Fruit fly (Drosophila melanogaster) whole organism, embryonic: ENCODE measurements around the gene Epp.
A peak's percentile ranks its signal among the peaks of the same experiment; 100 is the strongest.

Experiments used
- CG11093 ChIP-seq: fragments of 200-800 bp; sonication (Bioruptor generic); IDR thresholded peaks from 3 replicates; pipeline ENCODE4 v1.3.6; 2022; ENCODE audit warnings: missing biosample characterization, missing genetic modification characterization
- CG11398 ChIP-seq: fragments of 200-800 bp; sonication (Bioruptor generic); optimal IDR thresholded peaks from 2 replicates; lab custom pipeline; 2016; ENCODE audit warnings: missing biosample characterization, missing genetic modification characterization
- CG12155 ChIP-seq: fragments of 200-800 bp; sonication (Bioruptor generic); optimal IDR thresholded peaks from 3 replicates; lab custom pipeline; 2016; ENCODE audit warnings: missing biosample characterization, missing genetic modification characterization
- CG13624 ChIP-seq: fragments of 200-800 bp; sonication (Bioruptor generic); optimal IDR thresholded peaks from 2 replicates; lab custom pipeline; 2016; ENCODE audit warnings: missing biosample characterization, missing genetic modification characterization
- CG15479 ChIP-seq: fragments of 200-800 bp; sonication (Bioruptor generic); optimal IDR thresholded peaks from 3 replicates; lab custom pipeline; 2019; ENCODE audit warnings: missing biosample characterization, mild to moderate bottlenecking, missing genetic modification characterization, moderate library complexity
- CG15514 ChIP-seq: fragments of 200-800 bp; sonication (Bioruptor generic); optimal IDR thresholded peaks from 3 replicates; lab custom pipeline; 2017; ENCODE audit warnings: missing biosample characterization, missing genetic modification characterization, mild to moderate bottlenecking, moderate library complexity, missing genetic modification reagents
- CG16815 ChIP-seq: fragments of 200-800 bp; sonication (Bioruptor generic); optimal IDR thresholded peaks from 3 replicates; lab custom pipeline; 2017; ENCODE audit warnings: missing biosample characterization, mild to moderate bottlenecking, missing genetic modification characterization
- CG17328 ChIP-seq: fragments of 200-800 bp; sonication (Bioruptor generic); IDR thresholded peaks from 2 replicates; pipeline ENCODE4 v1.3.6; 2022; ENCODE audit warnings: missing biosample characterization, missing genetic modification characterization
- CG31224 ChIP-seq: fragments of 200-800 bp; sonication (Bioruptor generic); IDR thresholded peaks from 2 replicates; pipeline ENCODE4 v1.3.6; 2022; ENCODE audit warnings: missing biosample characterization, missing genetic modification characterization
- CG33213 ChIP-seq: fragments of 200-800 bp; sonication (Bioruptor generic); optimal IDR thresholded peaks from 3 replicates; lab custom pipeline; 2016; ENCODE audit warnings: missing biosample characterization, missing genetic modification characterization
- CG3847 ChIP-seq: fragments of 200-800 bp; sonication (Bioruptor generic); IDR thresholded peaks from 2 replicates; pipeline ENCODE4 v1.3.6; 2022; ENCODE audit warnings: missing biosample characterization, missing genetic modification characterization
- CG4282 ChIP-seq: fragments of 200-800 bp; sonication (Bioruptor generic); optimal IDR thresholded peaks from 2 replicates; lab custom pipeline; 2016; ENCODE audit warnings: missing biosample characterization, missing genetic modification characterization
- CG6689 ChIP-seq: fragments of 200-800 bp; sonication (Bioruptor generic); IDR thresholded peaks from 2 replicates; pipeline ENCODE4 v1.3.6; 2022; ENCODE audit warnings: missing biosample characterization, missing genetic modification characterization
- CG6765 ChIP-seq: fragments of 200-800 bp; sonication (Bioruptor generic); optimal IDR thresholded peaks from 3 replicates; lab custom pipeline; 2017; ENCODE audit warnings: missing biosample characterization, mild to moderate bottlenecking, missing genetic modification characterization
- CG8359 ChIP-seq: fragments of 200-800 bp; sonication (Bioruptor generic); optimal IDR thresholded peaks from 2 replicates; lab custom pipeline; 2017; ENCODE audit warnings: missing biosample characterization, mild to moderate bottlenecking, missing genetic modification characterization, borderline replicate concordance
- CG8944 ChIP-seq: fragments of 200-800 bp; sonication (Bioruptor generic); optimal IDR thresholded peaks from 3 replicates; lab custom pipeline; 2016; ENCODE audit warnings: missing biosample characterization, missing genetic modification characterization
- Dek ChIP-seq: fragments of 200-800 bp; sonication (Bioruptor generic); optimal IDR thresholded peaks from 3 replicates; lab custom pipeline; 2019; ENCODE audit warnings: missing biosample characterization, mild to moderate bottlenecking, missing genetic modification characterization, moderate library complexity
- Dfd ChIP-seq, 2 experiments: fragments of >200 bp; optimal IDR thresholded peaks; 2 replicates each; lab custom pipeline; 2017; ENCODE audit warnings: missing biosample characterization in 2 of 2, missing genetic modification characterization in 2 of 2
- Dip3 ChIP-seq: fragments of 200-800 bp; sonication (Bioruptor generic); optimal IDR thresholded peaks from 3 replicates; lab custom pipeline; 2016; ENCODE audit warnings: missing biosample characterization, missing genetic modification characterization
- Dll ChIP-seq: fragments of 200-800 bp; sonication (Bioruptor generic); IDR thresholded peaks from 4 replicates; pipeline ENCODE4 v1.3.6; 2022; ENCODE audit warnings: missing biosample characterization, missing genetic modification characterization; ENCODE audit not compliant: partially characterized antibody
- Dref ChIP-seq: fragments of 200-800 bp; sonication (Bioruptor generic); IDR thresholded peaks from 2 replicates; pipeline ENCODE4 v1.3.6; 2022; ENCODE audit warnings: missing biosample characterization, missing genetic modification characterization
- ERR ChIP-seq: fragments of 200-800 bp; sonication (Bioruptor generic); optimal IDR thresholded peaks from 2 replicates; lab custom pipeline; 2016; ENCODE audit warnings: missing biosample characterization, missing genetic modification characterization
- HLHmδ ChIP-seq: fragments of 200-800 bp; sonication (Bioruptor generic); optimal IDR thresholded peaks from 2 replicates; lab custom pipeline; 2018; ENCODE audit warnings: missing biosample characterization, mild to moderate bottlenecking, missing genetic modification characterization, moderate library complexity
- Hr3 ChIP-seq: fragments of 200-800 bp; sonication (Bioruptor generic); optimal IDR thresholded peaks from 3 replicates; lab custom pipeline; 2016; ENCODE audit warnings: missing biosample characterization, missing genetic modification characterization
- Mad ChIP-seq: fragments of 200-800 bp; sonication (Bioruptor generic); optimal IDR thresholded peaks from 2 replicates; lab custom pipeline; 2016; ENCODE audit warnings: missing biosample characterization, missing genetic modification characterization
- Oaz ChIP-seq: fragments of 200-800 bp; sonication (Bioruptor generic); IDR thresholded peaks from 2 replicates; pipeline ENCODE4 v1.3.6; 2022; ENCODE audit warnings: missing biosample characterization, missing genetic modification characterization
- Ptx1 ChIP-seq: fragments of 200-800 bp; sonication (Bioruptor generic); IDR thresholded peaks from 2 replicates; pipeline ENCODE4 v1.3.6; 2022; ENCODE audit warnings: missing biosample characterization, missing genetic modification characterization
- Six4 ChIP-seq: fragments of 200-800 bp; sonication (Bioruptor generic); optimal IDR thresholded peaks from 2 replicates; lab custom pipeline; 2016; ENCODE audit warnings: missing biosample characterization, missing genetic modification characterization
- YL-1 ChIP-seq: fragments of 200-800 bp; sonication (Bioruptor generic); optimal IDR thresholded peaks from 3 replicates; lab custom pipeline; 2017; ENCODE audit warnings: missing biosample characterization, mild to moderate bottlenecking, missing genetic modification characterization
- bsh ChIP-seq, 2 experiments: fragments of 200-800 bp; sonication (Bioruptor generic); optimal IDR thresholded peaks; 2 replicates each; lab custom pipeline; 2017 to 2018; ENCODE audit warnings: mild to moderate bottlenecking in 2 of 2, missing biosample characterization in 2 of 2, missing genetic modification characterization in 2 of 2, moderate library complexity in 1 of 2
- cas ChIP-seq: fragments of 200-800 bp; sonication (Bioruptor generic); IDR thresholded peaks from 2 replicates; pipeline ENCODE4 v1.3.6; 2022; ENCODE audit warnings: missing biosample characterization, missing genetic modification characterization
- corto ChIP-seq: fragments of 200-800 bp; sonication (Bioruptor generic); optimal IDR thresholded peaks from 2 replicates; lab custom pipeline; 2016; ENCODE audit warnings: missing biosample characterization, mild to moderate bottlenecking, missing genetic modification characterization, moderate library complexity
- disco-r ChIP-seq: fragments of 200-800 bp; sonication (Bioruptor generic); optimal IDR thresholded peaks from 2 replicates; lab custom pipeline; 2016; ENCODE audit warnings: missing biosample characterization, missing genetic modification characterization
- emc ChIP-seq: fragments of 200-800 bp; sonication (Bioruptor generic); optimal IDR thresholded peaks from 2 replicates; lab custom pipeline; 2016; ENCODE audit warnings: missing biosample characterization, missing genetic modification characterization
- fru ChIP-seq: fragments of >200 bp; optimal IDR thresholded peaks from 2 replicates; lab custom pipeline; 2017
- ftz-f1 ChIP-seq: fragments of 200-800 bp; sonication (Bioruptor generic); optimal IDR thresholded peaks from 2 replicates; lab custom pipeline; 2016; ENCODE audit warnings: missing biosample characterization, missing genetic modification characterization
- gcm2 ChIP-seq: fragments of 200-800 bp; sonication (Bioruptor generic); optimal IDR thresholded peaks from 2 replicates; lab custom pipeline; 2016; ENCODE audit warnings: missing biosample characterization, missing genetic modification characterization
- insv ChIP-seq, 2 experiments: fragments of 200-800 bp; sonication (Bioruptor generic); optimal IDR thresholded peaks; 3 replicates each; lab custom pipeline; 2016 to 2018; ENCODE audit warnings: missing biosample characterization in 2 of 2, missing genetic modification characterization in 2 of 2
- kay ChIP-seq: fragments of 200-800 bp; sonication (Bioruptor generic); optimal IDR thresholded peaks from 2 replicates; lab custom pipeline; 2016; ENCODE audit warnings: missing biosample characterization, missing genetic modification characterization
- pan ChIP-seq, 4 experiments: fragments of >200 bp in 3 of 4; fragments of 200-800 bp in 1 of 4; sonication (Bioruptor generic) in 1 of 4; optimal IDR thresholded peaks in 3 of 4; IDR thresholded peaks in 1 of 4; 2 replicates each; pipeline versions ENCODE4 v1.3.6 to Lab custom; 2017 to 2022; ENCODE audit warnings: missing biosample characterization in 2 of 4, missing genetic modification characterization in 2 of 4, mixed read lengths in 1 of 4
- pita ChIP-seq: fragments of 200-800 bp; sonication (Bioruptor generic); optimal IDR thresholded peaks from 2 replicates; lab custom pipeline; 2017; ENCODE audit warnings: missing biosample characterization, mild to moderate bottlenecking, missing genetic modification characterization
- pnt ChIP-seq: fragments of 200-800 bp; sonication (Bioruptor generic); optimal IDR thresholded peaks from 3 replicates; lab custom pipeline; 2016; ENCODE audit warnings: missing biosample characterization, missing genetic modification characterization
- prd ChIP-seq, 3 experiments: fragments of >200 bp in 2 of 3; fragments of 200-800 bp in 1 of 3; sonication (Bioruptor generic) in 1 of 3; optimal IDR thresholded peaks in 2 of 3; IDR thresholded peaks in 1 of 3; 2 replicates in 2 of 3; 3 replicates in 1 of 3; pipeline versions ENCODE4 v1.3.6 to Lab custom; 2017 to 2022; ENCODE audit warnings: missing biosample characterization in 1 of 3, missing genetic modification characterization in 1 of 3
- ro ChIP-seq: fragments of 200-800 bp; sonication (Bioruptor generic); IDR thresholded peaks from 2 replicates; pipeline ENCODE4 v1.3.6; 2022; ENCODE audit warnings: missing biosample characterization, missing genetic modification characterization
- sc ChIP-seq, 3 experiments: fragments of >200 bp in 2 of 3; fragments of 200-800 bp in 1 of 3; sonication (Bioruptor generic) in 1 of 3; optimal IDR thresholded peaks; 2 replicates in 2 of 3; 3 replicates in 1 of 3; lab custom pipeline; 2017; ENCODE audit warnings: mild to moderate bottlenecking in 1 of 3, missing biosample characterization in 1 of 3, missing genetic modification characterization in 1 of 3, missing genetic modification reagents in 1 of 3
- ssp ChIP-seq: fragments of 200-800 bp; sonication (Bioruptor generic); IDR thresholded peaks from 2 replicates; pipeline ENCODE4 v1.3.6; 2022; ENCODE audit warnings: missing biosample characterization, missing genetic modification characterization
- tap ChIP-seq: fragments of 200-800 bp; optimal IDR thresholded peaks from 3 replicates; lab custom pipeline; 2019; ENCODE audit warnings: missing biosample characterization, mild to moderate bottlenecking, missing genetic modification characterization, moderate library complexity
- tin ChIP-seq: fragments of 200-800 bp; sonication (Bioruptor generic); optimal IDR thresholded peaks from 3 replicates; lab custom pipeline; 2016; ENCODE audit warnings: missing biosample characterization, missing genetic modification characterization

The Epp gene

DNA sequence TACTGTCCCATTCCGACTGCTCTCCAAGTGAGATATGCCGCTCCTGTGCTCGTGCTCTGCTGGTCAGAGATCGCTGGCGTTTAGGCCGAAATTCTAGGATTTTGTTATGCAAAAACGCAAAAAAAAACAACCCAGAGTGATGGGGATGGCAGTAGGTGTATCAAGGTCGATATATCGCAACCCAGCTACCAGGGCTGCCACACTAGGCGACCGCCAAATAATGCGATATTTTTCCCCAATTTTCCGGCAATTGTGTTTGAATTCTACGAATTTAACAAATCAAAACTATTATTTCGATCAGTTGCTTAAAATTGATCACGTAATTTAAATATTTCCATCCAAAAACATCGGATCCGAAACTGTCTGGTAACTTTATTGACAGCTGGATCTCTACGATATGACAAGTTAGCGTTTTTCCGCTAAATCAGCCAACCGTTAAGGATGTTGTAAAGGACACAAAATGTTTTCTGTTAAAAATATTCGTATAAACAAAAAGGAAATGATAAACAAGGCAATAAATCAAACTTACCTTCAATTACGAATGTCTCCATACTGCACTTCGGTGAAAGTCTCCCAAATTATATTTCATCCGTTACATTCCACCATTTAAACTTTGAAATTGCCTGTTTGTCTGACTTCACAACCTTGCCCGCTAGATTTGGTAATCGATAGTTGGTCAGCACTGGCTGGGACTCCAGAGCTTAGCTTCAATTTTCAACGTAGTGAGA lies 45.0 kb upstream of the Epp start, which contains the start of gene spas (continued):
- TF ChIP-seq pan (optimal IDR thresholded peaks at IDR 0.05; lab: Kevin White, UChicago) (no peak), pan (GFP tag; optimal IDR thresholded peaks at IDR 0.05 in 1 of 2, IDR thresholded peaks at IDR 0.05 in 1 of 2) (peak in 1 of 2 experiments; percentile 67), ro (peak; percentile 15; the same call in 1 of the 2 replicates), ftz-f1 (GFP tag; lab: Kevin White, UChicago) (peak; percentile 98), gcm2 (no peak), Six4 (GFP tag; lab: Kevin White, UChicago) (peak; percentile 49), CG16815 (GFP tag; lab: Kevin White, UChicago) (peak; percentile 81), CG33213 (GFP tag; lab: Kevin White, UChicago) (peak; percentile 5), pita (no peak), Hr3 (GFP tag; lab: Kevin White, UChicago) (peak; percentile 82), CG31224 (GFP tag; lab: Robert Waterston, UW) (peak; percentile 70), pnt (GFP tag; lab: Kevin White, UChicago) (peak; percentile 65), CG11093 (peak; percentile 55; the same call in 1 of the 3 replicates), HLHmδ (GFP tag; lab: Kevin White, UChicago) (no peak), sc (optimal IDR thresholded peaks at IDR 0.05; lab: Kevin White, UChicago) (no peak), sc (GFP tag; optimal IDR thresholded peaks at IDR 0.05; lab: Kevin White, UChicago) (no peak), ssp (peak; percentile 69), CG11398 (GFP tag; lab: Kevin White, UChicago) (peak; percentile 42), Dek (tag; lab: Kevin White, UChicago) (peak; percentile 40), CG15514 (GFP tag; lab: Kevin White, UChicago) (peak; percentile 49), CG15479 (no peak), CG6765 (GFP tag; lab: Kevin White, UChicago) (no peak), CG12155 (GFP tag; lab: Kevin White, UChicago) (peak; percentile 75), tin (peak; percentile 72), Ptx1 (peak; percentile 81), Dip3 (GFP tag; lab: Kevin White, UChicago) (peak; percentile 78), Mad (GFP tag; lab: Kevin White, UChicago) (peak; percentile 74), prd (optimal IDR thresholded peaks at IDR 0.05; lab: Kevin White, UChicago) (no peak), prd (GFP tag; IDR thresholded peaks at IDR 0.05; lab: Robert Waterston, UW) (peak; percentile 91), CG4282 (no peak), insv (GFP tag; optimal IDR thresholded peaks at IDR 0.05; lab: Kevin White, UChicago) (no peak), disco-r (GFP tag; lab: Kevin White, UChicago) (no peak), Dfd (GFP tag; optimal IDR thresholded peaks at IDR 0.05; lab: Kevin White, UChicago) (no peak), ERR (peak; percentile 13), corto (GFP tag; lab: Kevin White, UChicago) (no peak), CG8359 (no peak), CG3847 (peak; percentile 82), YL-1 (peak; percentile 65), Dref (peak; percentile 60), Dll (peak; percentile 96), CG17328 (peak; percentile 79), fru (lab: Kevin White, UChicago) (no peak), CG8944 (GFP tag; lab: Kevin White, UChicago) (peak; percentile 58), bsh (GFP tag; optimal IDR thresholded peaks at IDR 0.05; lab: Kevin White, UChicago) (peak in 1 of 2 experiments; percentile 66), tap (no peak), kay (GFP tag; lab: Kevin White, UChicago) (peak; percentile 30), cas (GFP tag; lab: Robert Waterston, UW) (no peak), Oaz (GFP tag; lab: Robert Waterston, UW) (peak; percentile 37), CG6689 (GFP tag; lab: Robert Waterston, UW) (peak; percentile 71), CG13624 (GFP tag; lab: Kevin White, UChicago) (peak; percentile 69), emc (GFP tag; lab: Kevin White, UChicago) (peak; percentile 44)
